Fruit fly (Drosophila melanogaster) whole organism, embryonic: ENCODE measurements around the gene CG14082.

Experiments used
- Bteb2 ChIP-seq: fragments of 200-800 bp; sonication (Bioruptor generic); optimal IDR thresholded peaks from 2 replicates; lab custom pipeline; 2016; ENCODE audit warnings: missing biosample characterization, missing genetic modification characterization
- CG10462 ChIP-seq: fragments of 200-800 bp; sonication (Bioruptor generic); optimal IDR thresholded peaks from 2 replicates; lab custom pipeline; 2016; ENCODE audit warnings: missing biosample characterization, missing genetic modification characterization
- CG11504 ChIP-seq: fragments of 200-800 bp; sonication (Bioruptor generic); optimal IDR thresholded peaks from 3 replicates; lab custom pipeline; 2019; ENCODE audit warnings: missing biosample characterization, mild to moderate bottlenecking, missing genetic modification characterization, moderate library complexity
- CG12155 ChIP-seq: fragments of 200-800 bp; sonication (Bioruptor generic); optimal IDR thresholded peaks from 3 replicates; lab custom pipeline; 2016; ENCODE audit warnings: missing biosample characterization, missing genetic modification characterization
- CG12299 ChIP-seq: fragments of 200-800 bp; sonication (Bioruptor generic); optimal IDR thresholded peaks from 2 replicates; lab custom pipeline; 2018; ENCODE audit warnings: missing biosample characterization, mild to moderate bottlenecking, missing genetic modification characterization
- CG13287 ChIP-seq: fragments of 200-800 bp; sonication (Bioruptor generic); IDR thresholded peaks from 2 replicates; pipeline ENCODE4 v1.3.6; 2022; ENCODE audit warnings: missing biosample characterization, missing genetic modification characterization; ENCODE audit not compliant: partially characterized antibody
- CG13624 ChIP-seq: fragments of 200-800 bp; sonication (Bioruptor generic); optimal IDR thresholded peaks from 2 replicates; lab custom pipeline; 2016; ENCODE audit warnings: missing biosample characterization, missing genetic modification characterization
- CG14710 ChIP-seq: fragments of 200-800 bp; sonication (Bioruptor generic); optimal IDR thresholded peaks from 3 replicates; lab custom pipeline; 2019; ENCODE audit warnings: missing biosample characterization, mild to moderate bottlenecking, missing genetic modification characterization, moderate library complexity
- CG17186 ChIP-seq: fragments of 200-800 bp; sonication (Bioruptor generic); optimal IDR thresholded peaks from 3 replicates; lab custom pipeline; 2017; ENCODE audit warnings: missing biosample characterization, missing genetic modification reagents, missing genetic modification characterization
- CG30403 ChIP-seq: fragments of 200-800 bp; sonication (Bioruptor generic); optimal IDR thresholded peaks from 3 replicates; lab custom pipeline; 2016; ENCODE audit warnings: missing biosample characterization, missing genetic modification characterization
- CG31365 ChIP-seq: fragments of 200-800 bp; sonication (Bioruptor generic); optimal IDR thresholded peaks from 2 replicates; lab custom pipeline; 2018; ENCODE audit warnings: missing biosample characterization, mild to moderate bottlenecking, missing genetic modification characterization
- CG3838 ChIP-seq: fragments of 200-800 bp; sonication (Bioruptor generic); optimal IDR thresholded peaks from 3 replicates; lab custom pipeline; 2016; ENCODE audit warnings: missing biosample characterization, missing genetic modification characterization
- CG7745 ChIP-seq: fragments of 200-800 bp; sonication (Bioruptor generic); optimal IDR thresholded peaks from 2 replicates; lab custom pipeline; 2018; ENCODE audit warnings: missing biosample characterization, mild to moderate bottlenecking, missing genetic modification characterization, moderate library complexity
- CG8089 ChIP-seq: fragments of 200-800 bp; sonication (Bioruptor generic); optimal IDR thresholded peaks from 3 replicates; lab custom pipeline; 2016; ENCODE audit warnings: missing biosample characterization, missing genetic modification characterization
- CG9876 ChIP-seq: fragments of 200-800 bp; sonication (Bioruptor generic); optimal IDR thresholded peaks from 2 replicates; lab custom pipeline; 2016; ENCODE audit warnings: missing biosample characterization, missing genetic modification characterization
- D ChIP-seq, 2 experiments: fragments of 200-800 bp in 1 of 2; fragments of >200 bp in 1 of 2; sonication (Bioruptor generic) in 1 of 2; optimal IDR thresholded peaks; 2 replicates in 1 of 2; 3 replicates in 1 of 2; lab custom pipeline; 2017; ENCODE audit warnings: mild to moderate bottlenecking in 1 of 2, missing biosample characterization in 1 of 2, missing genetic modification characterization in 1 of 2, missing genetic modification reagents in 1 of 2
- D19B ChIP-seq: fragments of 200-800 bp; sonication (Bioruptor generic); optimal IDR thresholded peaks from 2 replicates; lab custom pipeline; 2017; ENCODE audit warnings: missing biosample characterization, mild to moderate bottlenecking, missing genetic modification characterization
- Dbx ChIP-seq: fragments of 200-800 bp; sonication (Bioruptor generic); IDR thresholded peaks from 3 replicates; pipeline ENCODE4 v1.3.6; 2022; ENCODE audit warnings: missing biosample characterization, missing genetic modification characterization
- Dfd ChIP-seq, 2 experiments: fragments of >200 bp; optimal IDR thresholded peaks; 2 replicates each; lab custom pipeline; 2017; ENCODE audit warnings: missing biosample characterization in 2 of 2, missing genetic modification characterization in 2 of 2
- Eip74EF ChIP-seq, 2 experiments: fragments of 200-800 bp in 1 of 2; fragments of >200 bp in 1 of 2; sonication (Bioruptor generic) in 1 of 2; optimal IDR thresholded peaks; 2 replicates each; lab custom pipeline; 2017 to 2019; ENCODE audit warnings: missing biosample characterization in 2 of 2, missing genetic modification characterization in 2 of 2, mild to moderate bottlenecking in 1 of 2, moderate library complexity in 1 of 2
- HLH54F ChIP-seq: fragments of 200-800 bp; sonication (Bioruptor generic); optimal IDR thresholded peaks from 3 replicates; lab custom pipeline; 2016; ENCODE audit warnings: missing biosample characterization, missing genetic modification characterization
- NC2β ChIP-seq: fragments of 200-800 bp; sonication (Bioruptor generic); optimal IDR thresholded peaks from 2 replicates; lab custom pipeline; 2016; ENCODE audit warnings: missing biosample characterization, missing genetic modification characterization
- Opbp ChIP-seq: fragments of 200-800 bp; sonication (Bioruptor generic); IDR thresholded peaks from 3 replicates; pipeline ENCODE4 v1.3.6; 2022; ENCODE audit warnings: missing biosample characterization, missing genetic modification characterization; ENCODE audit not compliant: partially characterized antibody
- Optix ChIP-seq: fragments of 200-800 bp; sonication (Bioruptor generic); IDR thresholded peaks from 3 replicates; pipeline ENCODE4 v1.3.6; 2022; ENCODE audit warnings: missing biosample characterization, missing genetic modification characterization
- Ptx1 ChIP-seq: fragments of 200-800 bp; sonication (Bioruptor generic); IDR thresholded peaks from 2 replicates; pipeline ENCODE4 v1.3.6; 2022; ENCODE audit warnings: missing biosample characterization, missing genetic modification characterization
- Rx ChIP-seq: fragments of 200-800 bp; sonication (Bioruptor generic); IDR thresholded peaks from 2 replicates; pipeline ENCODE4 v1.3.6; 2022; ENCODE audit warnings: missing biosample characterization, missing genetic modification characterization
- ap ChIP-seq: fragments of 200-800 bp; sonication (Bioruptor generic); IDR thresholded peaks from 2 replicates; pipeline ENCODE4 v1.3.6; 2022; ENCODE audit warnings: missing biosample characterization, missing genetic modification characterization
- chm ChIP-seq: fragments of 200-800 bp; sonication (Bioruptor generic); IDR thresholded peaks from 2 replicates; pipeline ENCODE4 v1.3.6; 2022; ENCODE audit warnings: missing biosample characterization, missing genetic modification characterization
- fu2 ChIP-seq: fragments of 200-800 bp; sonication (Bioruptor generic); optimal IDR thresholded peaks from 2 replicates; lab custom pipeline; 2016; ENCODE audit warnings: missing biosample characterization, missing genetic modification characterization
- grn ChIP-seq: fragments of 200-800 bp; sonication (Bioruptor generic); optimal IDR thresholded peaks from 3 replicates; lab custom pipeline; 2017; ENCODE audit warnings: missing biosample characterization, missing genetic modification characterization
- hb ChIP-seq: fragments of 200-800 bp; sonication (Bioruptor generic); IDR thresholded peaks from 3 replicates; pipeline ENCODE4 v1.3.6; 2022; ENCODE audit warnings: missing biosample characterization, missing genetic modification characterization; ENCODE audit not compliant: partially characterized antibody
- her ChIP-seq: fragments of 200-800 bp; sonication (Bioruptor generic); optimal IDR thresholded peaks from 2 replicates; lab custom pipeline; 2016; ENCODE audit warnings: missing biosample characterization, missing genetic modification characterization
- inv ChIP-seq: fragments of 200-800 bp; sonication (Bioruptor generic); IDR thresholded peaks from 2 replicates; pipeline ENCODE4 v1.3.6; 2022; ENCODE audit warnings: missing biosample characterization, missing genetic modification characterization; ENCODE audit not compliant: partially characterized antibody
- kay ChIP-seq: fragments of 200-800 bp; sonication (Bioruptor generic); optimal IDR thresholded peaks from 2 replicates; lab custom pipeline; 2016; ENCODE audit warnings: missing biosample characterization, missing genetic modification characterization
- maf-S ChIP-seq: fragments of 200-800 bp; sonication (Bioruptor generic); optimal IDR thresholded peaks from 2 replicates; lab custom pipeline; 2016; ENCODE audit warnings: missing biosample characterization, missing genetic modification characterization
- mld ChIP-seq: fragments of 200-800 bp; sonication (Bioruptor generic); IDR thresholded peaks from 3 replicates; pipeline ENCODE4 v1.3.6; 2022; ENCODE audit warnings: missing biosample characterization, missing genetic modification characterization; ENCODE audit not compliant: partially characterized antibody
- nom ChIP-seq: fragments of 200-800 bp; sonication (Bioruptor generic); optimal IDR thresholded peaks from 2 replicates; lab custom pipeline; 2017; ENCODE audit warnings: missing biosample characterization, missing genetic modification characterization, mild to moderate bottlenecking, moderate library complexity, missing genetic modification reagents
- p53 ChIP-seq: fragments of 200-800 bp; sonication (Bioruptor generic); optimal IDR thresholded peaks from 2 replicates; lab custom pipeline; 2016; ENCODE audit warnings: missing biosample characterization, missing genetic modification characterization
- phol ChIP-seq: fragments of 200-800 bp; sonication (Bioruptor generic); optimal IDR thresholded peaks from 3 replicates; lab custom pipeline; 2018; ENCODE audit warnings: missing biosample characterization, mild to moderate bottlenecking, missing genetic modification characterization, moderate library complexity
- pnt ChIP-seq: fragments of 200-800 bp; sonication (Bioruptor generic); optimal IDR thresholded peaks from 3 replicates; lab custom pipeline; 2016; ENCODE audit warnings: missing biosample characterization, missing genetic modification characterization
- psq ChIP-seq: fragments of 200-800 bp; sonication (Bioruptor generic); optimal IDR thresholded peaks from 2 replicates; lab custom pipeline; 2017; ENCODE audit warnings: missing biosample characterization, missing genetic modification characterization
- sens ChIP-seq: fragments of 200-800 bp; sonication (Bioruptor generic); peaks from one replicate; lab custom pipeline; 2016; ENCODE audit warnings: missing biosample characterization, missing genetic modification characterization
- stwl ChIP-seq: fragments of 200-800 bp; sonication (Bioruptor generic); optimal IDR thresholded peaks from 3 replicates; lab custom pipeline; 2018; ENCODE audit warnings: missing biosample characterization, mild to moderate bottlenecking, missing genetic modification characterization, moderate library complexity
- tgo ChIP-seq: fragments of 200-800 bp; sonication (Bioruptor generic); IDR thresholded peaks from 3 replicates; pipeline ENCODE4 v1.3.6; 2022; ENCODE audit warnings: missing biosample characterization, missing genetic modification characterization
- twi ChIP-seq: fragments of 200-800 bp; optimal IDR thresholded peaks from 2 replicates; lab custom pipeline; 2019; ENCODE audit warnings: missing biosample characterization, mild to moderate bottlenecking, missing genetic modification characterization, moderate library complexity
- vnd ChIP-seq: fragments of 200-800 bp; sonication (Bioruptor generic); IDR thresholded peaks from 3 replicates; pipeline ENCODE4 v1.3.6; 2022; ENCODE audit warnings: missing biosample characterization, missing genetic modification characterization; ENCODE audit not compliant: partially characterized antibody
- yki ChIP-seq: fragments of >200 bp; optimal IDR thresholded peaks from 3 replicates; lab custom pipeline; 2018
- zfh2 ChIP-seq: fragments of 200-800 bp; sonication (Bioruptor generic); optimal IDR thresholded peaks from 2 replicates; lab custom pipeline; 2016; ENCODE audit warnings: missing biosample characterization, missing genetic modification characterization

The CG14082 gene

DNA sequence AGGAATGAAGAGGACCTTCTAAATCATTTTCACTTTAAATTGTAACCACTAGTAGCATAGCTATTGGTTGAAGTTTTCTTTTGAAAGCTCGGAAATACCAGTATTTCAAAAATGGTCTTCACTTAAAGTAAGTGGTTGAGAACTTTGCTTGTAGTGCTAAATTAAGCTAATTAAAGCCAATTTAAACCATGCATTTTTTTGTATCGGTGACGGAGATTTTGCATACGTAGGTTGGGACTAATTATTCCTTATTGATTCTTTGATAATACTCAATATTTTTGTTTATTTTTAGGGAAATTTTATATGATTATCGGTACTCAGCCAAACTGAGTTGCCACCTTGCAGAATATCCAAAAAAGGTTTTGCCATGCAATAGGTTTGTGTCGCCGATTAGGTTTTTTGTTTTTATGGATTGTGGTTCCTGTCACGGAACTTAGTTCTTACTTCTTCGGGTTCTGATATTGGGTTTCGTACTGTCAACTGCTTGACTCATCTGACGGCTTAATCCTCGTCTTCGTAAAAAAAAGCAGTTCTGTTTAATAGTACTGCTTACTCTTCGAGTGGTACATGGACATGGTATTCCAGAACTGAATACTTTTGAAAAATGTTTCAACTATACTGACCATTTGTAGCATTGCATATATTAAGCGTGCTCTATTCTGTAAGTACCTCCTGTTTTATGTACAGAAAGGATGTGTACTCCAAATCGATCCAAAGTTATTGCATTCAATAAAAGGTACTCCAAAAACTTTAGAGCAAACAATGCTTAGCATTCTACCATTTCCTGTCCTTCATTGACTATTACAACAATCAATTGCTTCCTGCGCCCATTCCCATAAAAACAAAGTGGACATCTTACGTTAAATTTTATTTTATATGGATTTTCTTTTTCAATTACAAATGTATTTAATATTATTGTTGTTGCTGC, 1.6 kb upstream of the CG14082 start (continued):
- TF ChIP-seq Eip74EF (GFP tag; optimal IDR thresholded peaks at IDR 0.05; lab: Kevin White, UChicago) (peak in 1 of 2 experiments; percentile 75), her (GFP tag; lab: Kevin White, UChicago) (peak; percentile 29), p53 (GFP tag; lab: Kevin White, UChicago) (peak; percentile 45), twi (tag; lab: Kevin White, UChicago) (no peak), CG31365 (tag; lab: Kevin White, UChicago) (peak; percentile 99), stwl (tag; lab: Kevin White, UChicago) (peak; percentile 83), vnd (GFP tag; lab: Robert Waterston, UW) (no peak), D (optimal IDR thresholded peaks at IDR 0.05; lab: Kevin White, UChicago) (no peak), D (GFP tag; optimal IDR thresholded peaks at IDR 0.05; lab: Kevin White, UChicago) (no peak), zfh2 (GFP tag; lab: Kevin White, UChicago) (no peak), CG10462 (GFP tag; lab: Kevin White, UChicago) (no peak), CG11504 (tag; lab: Kevin White, UChicago) (peak; percentile 44), phol (tag; lab: Kevin White, UChicago) (peak; percentile 40), ap (no peak), CG17186 (GFP tag; lab: Kevin White, UChicago) (no peak), Opbp (GFP tag; lab: Robert Waterston, UW) (peak; percentile 51; the same call in 1 of the 3 replicates), nom (GFP tag; lab: Kevin White, UChicago) (no peak), maf-S (GFP tag; lab: Kevin White, UChicago) (no peak), CG30403 (GFP tag; lab: Kevin White, UChicago) (no peak), yki (lab: Kevin White, UChicago) (no peak), inv (no peak), Rx (no peak), CG12299 (tag; lab: Kevin White, UChicago) (no peak), CG7745 (no peak), Dfd (GFP tag; optimal IDR thresholded peaks at IDR 0.05; lab: Kevin White, UChicago) (peak in 1 of 2 experiments; percentile 83), Bteb2 (no peak), hb (GFP tag; lab: Robert Waterston, UW) (no peak), Optix (GFP tag; lab: Robert Waterston, UW) (no peak), Ptx1 (GFP tag; lab: Robert Waterston, UW) (peak; percentile 46; the same call in 1 of the 2 replicates), fu2 (no peak), CG14710 (tag; lab: Kevin White, UChicago) (peak; percentile 57), CG3838 (no peak), grn (no peak), sens (GFP tag; lab: Kevin White, UChicago) (peak; percentile 66), psq (GFP tag; lab: Kevin White, UChicago) (no peak), tgo (GFP tag; lab: Robert Waterston, UW) (no peak), CG13287 (peak; percentile 8; the same call in 1 of the 2 replicates), CG12155 (GFP tag; lab: Kevin White, UChicago) (peak; percentile 8), CG13624 (peak; percentile 22), HLH54F (GFP tag; lab: Kevin White, UChicago) (peak; percentile 8), NC2β (GFP tag; lab: Kevin White, UChicago) (no peak), kay (no peak), pnt (no peak), mld (GFP tag; lab: Robert Waterston, UW) (no peak), Dbx (GFP tag; lab: Robert Waterston, UW) (peak; percentile 44; the same call in 1 of the 3 replicates), D19B (no peak), chm (0 out of 2 replicates have a peak, but pooled peaks have one; percentile 30), CG9876 (peak; percentile 29), CG8089 (GFP tag; lab: Kevin White, UChicago) (no peak)
